Worm (Caenorhabditis elegans) whole organism, early embryonic: ENCODE data around the gene sups-1.

Source experiments
- aly-1 ChIP-seq: sonication (generic microtip); optimal IDR thresholded peaks from 2 replicates; lab custom pipeline; 2016; ENCODE audit warnings: missing genetic modification characterization, missing compliant biosample characterization
- ceh-13 ChIP-seq: fragments of 200-800 bp; sonication (Bioruptor generic); optimal IDR thresholded peaks from 2 replicates; lab custom pipeline; 2018; ENCODE audit warnings: mild to moderate bottlenecking, missing genetic modification characterization, missing compliant biosample characterization
- ceh-36 ChIP-seq: sonication (generic microtip); optimal IDR thresholded peaks from 2 replicates; lab custom pipeline; 2016; ENCODE audit warnings: missing genetic modification characterization, inconsistent platforms, missing compliant biosample characterization
- flt-1 ChIP-seq: fragments of 200-800 bp; sonication (Bioruptor generic); IDR thresholded peaks from 2 replicates; pipeline ENCODE4 v1.3.6; 2022; ENCODE audit warnings: missing genetic modification characterization, missing compliant biosample characterization
- pes-1 ChIP-seq: fragments of 200-800 bp; sonication (Bioruptor generic); IDR thresholded peaks from 2 replicates; pipeline ENCODE4 v1.3.6; 2022; ENCODE audit warnings: missing genetic modification reagents, missing genetic modification characterization, missing compliant biosample characterization
- tbx-11 ChIP-seq: fragments of 200-800 bp; sonication (Bioruptor generic); IDR thresholded peaks from 2 replicates; pipeline ENCODE4 v1.3.6; 2022; ENCODE audit warnings: missing genetic modification characterization, missing compliant biosample characterization

- TF ChIP-seq flt-1 (GFP tag; lab: Robert Waterston, UW) (no peak), pes-1 (GFP tag; lab: Robert Waterston, UW) (no peak), tbx-11 (GFP tag; lab: Robert Waterston, UW) (no peak), ceh-36 (tag; lab: Kevin White, UChicago) (no peak), ceh-13 (GFP tag; lab: Kevin White, UChicago) (no peak), aly-1 (tag; lab: Kevin White, UChicago) (no peak)
Measured at ce11 chrX:6039544-6039943, 35.6 kb downstream of the sups-1 start, which contains the start of gene hsp-25.
